Worm (Caenorhabditis elegans): Measurements from ENCODE around the gene C15H11.10.

C15H11.10 gene

ce11 chrV:14394743-14395142, 2.8 kb downstream of the C15H11.10 start, which contains the start of gene C15H11.13:
Gene C15H11.13 (plus strand): TSS chrV:14395043.
- no peak for TF ChIP-seq unc-39 (tag; optimal IDR thresholded peaks at IDR 0.05)
- TF ChIP-seq crh-2 (tag; optimal IDR thresholded peaks at IDR 0.05): no peak
- no peak for TF ChIP-seq dmd-4 (tag; optimal IDR thresholded peaks at IDR 0.05)
- TF ChIP-seq ztf-1 (GFP tag; conservative IDR thresholded peaks at IDR 0.05): no peak
- TF ChIP-seq nhr-25 (tag; optimal IDR thresholded peaks at IDR 0.05): no peak
- TF ChIP-seq nhr-12 (tag; optimal IDR thresholded peaks at IDR 0.05): no peak
- TF ChIP-seq nhr-77 (tag; optimal IDR thresholded peaks at IDR 0.05): no peak
- TF ChIP-seq ceh-16 (tag; optimal IDR thresholded peaks at IDR 0.05): no peak
- no peak for TF ChIP-seq nhr-129 (tag; optimal IDR thresholded peaks at IDR 0.05)
- no peak for TF ChIP-seq blmp-1 (tag; optimal IDR thresholded peaks at IDR 0.05; ENCODE audit: insufficient read depth)
- no peak for TF ChIP-seq ZK546.5 (tag; optimal IDR thresholded peaks at IDR 0.05)
- no peak for TF ChIP-seq Y55F3AM.14 (GFP tag; optimal IDR thresholded peaks at IDR 0.05)

ce11 chrV:14396123-14396669, 4.3 kb downstream of the C15H11.10 start:
- TF ChIP-seq unc-39 (tag; optimal IDR thresholded peaks at IDR 0.05) (no peak), elt-1 (tag; optimal IDR thresholded peaks at IDR 0.05) (no peak), nhr-129 (tag; optimal IDR thresholded peaks at IDR 0.05) (no peak), lin-39 (tag; optimal IDR thresholded peaks at IDR 0.05) (no peak), mbf-1 (tag; optimal IDR thresholded peaks at IDR 0.05) (no peak), egl-27 (tag; optimal IDR thresholded peaks at IDR 0.05) (no peak), nhr-10 (tag; optimal IDR thresholded peaks at IDR 0.05) (no peak), ceh-82 (tag; optimal IDR thresholded peaks at IDR 0.05) (no peak), alr-1 (tag; optimal IDR thresholded peaks at IDR 0.05) (no peak), nhr-12 (tag; optimal IDR thresholded peaks at IDR 0.05) (no peak), ztf-4 (tag; optimal IDR thresholded peaks at IDR 0.05) (no peak)

DNA sequence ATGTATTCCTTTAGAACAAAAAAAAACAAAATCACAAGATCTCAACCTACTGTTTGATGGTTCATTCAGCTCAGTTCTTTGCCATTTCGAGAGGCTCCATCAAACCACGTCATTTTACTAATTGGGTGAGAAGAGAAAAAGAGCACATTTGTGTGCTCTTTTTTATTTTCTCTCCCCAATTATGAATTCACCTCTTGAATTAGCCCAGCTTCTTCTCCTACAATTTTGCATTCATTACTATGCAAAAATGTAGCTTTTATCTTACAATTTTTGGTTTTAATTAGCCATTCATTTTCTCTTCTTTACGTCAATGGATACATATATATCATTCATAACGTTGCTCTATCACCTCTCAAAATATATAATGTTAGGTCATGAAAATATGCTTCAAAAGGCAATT, 13.7 kb downstream of the C15H11.10 start:
- TF ChIP-seq snpc-4 (tag; optimal IDR thresholded peaks at IDR 0.05) (no peak), nhr-23 (tag; optimal IDR thresholded peaks at IDR 0.05) (no peak), unc-39 (tag; optimal IDR thresholded peaks at IDR 0.05) (no peak), unc-62 (GFP tag; optimal IDR thresholded peaks at IDR 0.05) (no peak), dmd-4 (tag; optimal IDR thresholded peaks at IDR 0.05) (no peak), R02D3.7 (tag; optimal IDR thresholded peaks at IDR 0.05) (no peak), sma-3 (GFP tag; optimal IDR thresholded peaks at IDR 0.05) (no peak), gmeb-1 (tag; optimal IDR thresholded peaks at IDR 0.05) (no peak), egl-27 (tag; optimal IDR thresholded peaks at IDR 0.05) (no peak), F13H6.1 (tag; optimal IDR thresholded peaks at IDR 0.05) (no peak), fos-1 (tag; optimal IDR thresholded peaks at IDR 0.05) (no peak), ztf-1 (GFP tag; conservative IDR thresholded peaks at IDR 0.05) (no peak), blmp-1 (tag; optimal IDR thresholded peaks at IDR 0.05; ENCODE audit: insufficient read depth) (no peak), nhr-10 (tag; optimal IDR thresholded peaks at IDR 0.05) (no peak), nhr-25 (tag; optimal IDR thresholded peaks at IDR 0.05) (no peak), lin-13 (GFP tag; optimal IDR thresholded peaks at IDR 0.05) (no peak), unc-55 (GFP tag; optimal IDR thresholded peaks at IDR 0.05) (no peak), peb-1 (tag; optimal IDR thresholded peaks at IDR 0.05) (no peak), mab-5 (tag; optimal IDR thresholded peaks at IDR 0.05) (no peak)

ce11 chrV:14408774-14409173, 16.8 kb downstream of the C15H11.10 start, which contains the start of gene gnrr-2:
Gene gnrr-2 (plus strand): TSS chrV:14409074.
- TF ChIP-seq mdl-1 (tag; optimal IDR thresholded peaks at IDR 0.05) (no peak), alr-1 (tag; optimal IDR thresholded peaks at IDR 0.05) (no peak), nhr-11 (tag; optimal IDR thresholded peaks at IDR 0.05) (no peak), peb-1 (tag; optimal IDR thresholded peaks at IDR 0.05) (no peak), fos-1 (tag; optimal IDR thresholded peaks at IDR 0.05) (no peak), unc-55 (GFP tag; optimal IDR thresholded peaks at IDR 0.05) (no peak), ztf-4 (tag; optimal IDR thresholded peaks at IDR 0.05) (no peak), nhr-237 (tag; optimal IDR thresholded peaks at IDR 0.05) (no peak), crh-2 (tag; optimal IDR thresholded peaks at IDR 0.05) (no peak), mab-5 (tag; optimal IDR thresholded peaks at IDR 0.05) (no peak), nhr-21 (tag; optimal IDR thresholded peaks at IDR 0.05) (no peak), nhr-23 (tag; optimal IDR thresholded peaks at IDR 0.05) (no peak), sma-3 (GFP tag; optimal IDR thresholded peaks at IDR 0.05) (no peak), aly-2 (tag; optimal IDR thresholded peaks at IDR 0.05) (no peak), ama-1 (optimal IDR thresholded peaks at IDR 0.05) (no peak), lin-13 (GFP tag; optimal IDR thresholded peaks at IDR 0.05) (no peak)

All from whole organism, L2 larva.